Worm (Caenorhabditis elegans): ENCODE measurements around the gene lido-11.

The lido-11 gene

ce11 chrII:3003667-3004066, at the start of gene lido-11:
Gene lido-11 (plus strand): TSS chrII:3003967.
- TF ChIP-seq tbx-11 (GFP tag; IDR thresholded peaks at IDR 0.05): no peak
- no peak for TF ChIP-seq aly-1 (tag; optimal IDR thresholded peaks at IDR 0.05)
- TF ChIP-seq hmg-4 (GFP tag; optimal IDR thresholded peaks at IDR 0.05): no peak
- TF ChIP-seq ceh-13 (GFP tag; optimal IDR thresholded peaks at IDR 0.05): no peak
- TF ChIP-seq tbx-37 (GFP tag; conservative IDR thresholded peaks at IDR 0.05): no peak
- TF ChIP-seq sea-1 (GFP tag; conservative IDR thresholded peaks at IDR 0.05): no peak
- TF ChIP-seq tra-4 (tag; optimal IDR thresholded peaks at IDR 0.05): no peak
- no peak for TF ChIP-seq pes-1 (GFP tag; IDR thresholded peaks at IDR 0.05)
- TF ChIP-seq B0310.2 (tag; optimal IDR thresholded peaks at IDR 0.05): no peak
- TF ChIP-seq hmbx-1 (tag; optimal IDR thresholded peaks at IDR 0.05): no peak
- TF ChIP-seq hnd-1 (tag; optimal IDR thresholded peaks at IDR 0.05): no peak
- TF ChIP-seq F13C5.2 (tag; optimal IDR thresholded peaks at IDR 0.05): no peak
- no peak for TF ChIP-seq ets-7 (tag; optimal IDR thresholded peaks at IDR 0.05)
- TF ChIP-seq ama-1 (optimal IDR thresholded peaks at IDR 0.05): no peak

- TF ChIP-seq pes-1 (GFP tag; IDR thresholded peaks at IDR 0.05) (no peak), tbx-37 (GFP tag; conservative IDR thresholded peaks at IDR 0.05) (no peak), tra-4 (tag; optimal IDR thresholded peaks at IDR 0.05) (no peak), hmbx-1 (tag; optimal IDR thresholded peaks at IDR 0.05) (no peak), hnd-1 (tag; optimal IDR thresholded peaks at IDR 0.05) (no peak)
These were observed 48.1 kb upstream of the lido-11 start, which contains the start of gene irld-48 for ce11 chrII:2955656-2956115. Gene irld-48 (plus strand): TSS chrII:2956065.

- TF ChIP-seq hmg-4 (GFP tag; optimal IDR thresholded peaks at IDR 0.05) (no peak), hmbx-1 (tag; optimal IDR thresholded peaks at IDR 0.05) (no peak), pes-1 (GFP tag; IDR thresholded peaks at IDR 0.05) (no peak), aly-1 (tag; optimal IDR thresholded peaks at IDR 0.05) (no peak), ama-1 (optimal IDR thresholded peaks at IDR 0.05) (no peak), ceh-36 (tag; optimal IDR thresholded peaks at IDR 0.05) (no peak), hnd-1 (tag; optimal IDR thresholded peaks at IDR 0.05) (no peak), scrt-1 (GFP tag; IDR thresholded peaks at IDR 0.05) (no peak), B0310.2 (tag; optimal IDR thresholded peaks at IDR 0.05) (no peak), tbx-37 (GFP tag; conservative IDR thresholded peaks at IDR 0.05) (no peak)
These were observed 45.5 kb upstream of the lido-11 start, which contains the start of gene srw-60 for ce11 chrII:2958308-2958707. Gene srw-60 (plus strand): TSS chrII:2958608.

ce11 chrII:2962531-2963164, 41.1 kb upstream of the lido-11 start:
- TF ChIP-seq tra-4 (tag; optimal IDR thresholded peaks at IDR 0.05): no peak
- TF ChIP-seq sea-1 (GFP tag; conservative IDR thresholded peaks at IDR 0.05): no peak
- TF ChIP-seq pes-1 (GFP tag; IDR thresholded peaks at IDR 0.05): no peak

ce11 chrII:2963619-2964018, 40.1 kb upstream of the lido-11 start:
- TF ChIP-seq sea-1 (GFP tag; conservative IDR thresholded peaks at IDR 0.05) (no peak), hnd-1 (tag; optimal IDR thresholded peaks at IDR 0.05) (no peak), pes-1 (GFP tag; IDR thresholded peaks at IDR 0.05) (no peak), tbx-37 (GFP tag; conservative IDR thresholded peaks at IDR 0.05) (no peak), ama-1 (optimal IDR thresholded peaks at IDR 0.05) (no peak), ceh-13 (GFP tag; optimal IDR thresholded peaks at IDR 0.05) (no peak), F13C5.2 (tag; optimal IDR thresholded peaks at IDR 0.05) (no peak), hmg-4 (GFP tag; optimal IDR thresholded peaks at IDR 0.05) (no peak), ets-7 (tag; optimal IDR thresholded peaks at IDR 0.05) (no peak), tra-4 (tag; optimal IDR thresholded peaks at IDR 0.05) (no peak), aly-1 (tag; optimal IDR thresholded peaks at IDR 0.05) (no peak), ceh-36 (tag; optimal IDR thresholded peaks at IDR 0.05) (no peak), scrt-1 (GFP tag; IDR thresholded peaks at IDR 0.05) (no peak), flt-1 (GFP tag; IDR thresholded peaks at IDR 0.05) (no peak), tbx-11 (GFP tag; IDR thresholded peaks at IDR 0.05) (no peak), B0310.2 (tag; optimal IDR thresholded peaks at IDR 0.05) (no peak), hmbx-1 (tag; optimal IDR thresholded peaks at IDR 0.05) (no peak)

ce11 chrII:2965215-2965998, 38.4 kb upstream of the lido-11 start:
- TF ChIP-seq hnd-1 (tag; optimal IDR thresholded peaks at IDR 0.05) (no peak), tbx-11 (GFP tag; IDR thresholded peaks at IDR 0.05) (no peak), hmbx-1 (tag; optimal IDR thresholded peaks at IDR 0.05) (no peak), pes-1 (GFP tag; IDR thresholded peaks at IDR 0.05) (no peak), ceh-36 (tag; optimal IDR thresholded peaks at IDR 0.05) (no peak), aly-1 (tag; optimal IDR thresholded peaks at IDR 0.05) (no peak), ceh-13 (GFP tag; optimal IDR thresholded peaks at IDR 0.05) (no peak), F13C5.2 (tag; optimal IDR thresholded peaks at IDR 0.05) (no peak), ama-1 (optimal IDR thresholded peaks at IDR 0.05) (no peak), ets-7 (tag; optimal IDR thresholded peaks at IDR 0.05) (no peak), flt-1 (GFP tag; IDR thresholded peaks at IDR 0.05) (no peak)

- TF ChIP-seq B0310.2 (tag; optimal IDR thresholded peaks at IDR 0.05): no peak
- TF ChIP-seq aly-1 (tag; optimal IDR thresholded peaks at IDR 0.05): no peak
- no peak for TF ChIP-seq tbx-11 (GFP tag; IDR thresholded peaks at IDR 0.05)
- no peak for TF ChIP-seq sea-1 (GFP tag; conservative IDR thresholded peaks at IDR 0.05)
- TF ChIP-seq pes-1 (GFP tag; IDR thresholded peaks at IDR 0.05): no peak
- no peak for TF ChIP-seq hmg-4 (GFP tag; optimal IDR thresholded peaks at IDR 0.05)
- TF ChIP-seq ama-1 (optimal IDR thresholded peaks at IDR 0.05): no peak
- TF ChIP-seq ceh-13 (GFP tag; optimal IDR thresholded peaks at IDR 0.05): no peak
- TF ChIP-seq tra-4 (tag; optimal IDR thresholded peaks at IDR 0.05): no peak
- no peak for TF ChIP-seq hnd-1 (tag; optimal IDR thresholded peaks at IDR 0.05)
- no peak for TF ChIP-seq F13C5.2 (tag; optimal IDR thresholded peaks at IDR 0.05)
- TF ChIP-seq scrt-1 (GFP tag; IDR thresholded peaks at IDR 0.05): no peak
- TF ChIP-seq ceh-36 (tag; optimal IDR thresholded peaks at IDR 0.05): no peak
- no peak for TF ChIP-seq flt-1 (GFP tag; IDR thresholded peaks at IDR 0.05)
- no peak for TF ChIP-seq hmbx-1 (tag; optimal IDR thresholded peaks at IDR 0.05)
- no peak for TF ChIP-seq tbx-37 (GFP tag; conservative IDR thresholded peaks at IDR 0.05)
These were observed 37.4 kb upstream of the lido-11 start for ce11 chrII:2966350-2966749.
